Fruit fly (Drosophila melanogaster) whole organism, embryonic: ENCODE results near the gene NimB1.

Experiments used
- Ada2b ChIP-seq: fragments of 200-800 bp; sonication (Bioruptor generic); IDR thresholded peaks from 2 replicates; pipeline ENCODE4 v1.3.6; 2022; ENCODE audit warnings: missing biosample characterization, missing genetic modification characterization
- Antp ChIP-seq: fragments of 200-800 bp; sonication (Bioruptor generic); optimal IDR thresholded peaks from 3 replicates; lab custom pipeline; 2016; ENCODE audit warnings: missing biosample characterization, missing genetic modification characterization
- Atf3 ChIP-seq: fragments of 200-800 bp; sonication (Bioruptor generic); optimal IDR thresholded peaks from 3 replicates; lab custom pipeline; 2016; ENCODE audit warnings: missing biosample characterization, missing genetic modification characterization
- CG11456 ChIP-seq: fragments of 200-800 bp; sonication (Bioruptor generic); IDR thresholded peaks from 3 replicates; pipeline ENCODE4 v1.3.6; 2022; ENCODE audit warnings: missing biosample characterization, missing genetic modification characterization
- CG12071 ChIP-seq: fragments of 200-800 bp; sonication (Bioruptor generic); optimal IDR thresholded peaks from 3 replicates; lab custom pipeline; 2018; ENCODE audit warnings: missing biosample characterization, mild to moderate bottlenecking, missing genetic modification characterization
- CG12744 ChIP-seq: fragments of 200-800 bp; sonication (Bioruptor generic); optimal IDR thresholded peaks from 2 replicates; lab custom pipeline; 2016; ENCODE audit warnings: missing biosample characterization, missing genetic modification characterization
- CG13123 ChIP-seq: fragments of 200-800 bp; sonication (Bioruptor generic); optimal IDR thresholded peaks from 2 replicates; lab custom pipeline; 2016; ENCODE audit warnings: missing biosample characterization, missing genetic modification characterization
- CG15514 ChIP-seq: fragments of 200-800 bp; sonication (Bioruptor generic); optimal IDR thresholded peaks from 3 replicates; lab custom pipeline; 2017; ENCODE audit warnings: missing biosample characterization, missing genetic modification characterization, mild to moderate bottlenecking, moderate library complexity, missing genetic modification reagents
- CG16779 ChIP-seq: fragments of 200-800 bp; sonication (Bioruptor generic); IDR thresholded peaks from 2 replicates; pipeline ENCODE4 v1.3.6; 2022; ENCODE audit warnings: missing biosample characterization, missing genetic modification characterization
- CG17361 ChIP-seq: fragments of 200-800 bp; sonication (Bioruptor generic); IDR thresholded peaks from 3 replicates; pipeline ENCODE4 v1.3.6; 2022; ENCODE audit warnings: missing biosample characterization, missing genetic modification characterization
- CG31441 ChIP-seq: fragments of 200-800 bp; sonication (Bioruptor generic); IDR thresholded peaks from 2 replicates; pipeline ENCODE4 v1.3.6; 2022; ENCODE audit warnings: missing biosample characterization, missing genetic modification characterization
- CG32772 ChIP-seq: fragments of 200-800 bp; sonication (Bioruptor generic); IDR thresholded peaks from 2 replicates; pipeline ENCODE4 v1.3.6; 2022; ENCODE audit warnings: missing biosample characterization, missing genetic modification characterization
- CG34422 ChIP-seq: fragments of 200-800 bp; sonication (Bioruptor generic); IDR thresholded peaks from 3 replicates; pipeline ENCODE4 v1.3.6; 2022; ENCODE audit warnings: missing biosample characterization, missing genetic modification characterization
- CG43689 ChIP-seq: fragments of 200-800 bp; sonication (Bioruptor generic); IDR thresholded peaks from 2 replicates; pipeline ENCODE4 v1.3.6; 2022; ENCODE audit warnings: missing biosample characterization, missing genetic modification characterization
- CG4820 ChIP-seq: fragments of 200-800 bp; sonication (Bioruptor generic); optimal IDR thresholded peaks from 3 replicates; lab custom pipeline; 2016; ENCODE audit warnings: missing biosample characterization, missing genetic modification characterization
- CG6272 ChIP-seq: fragments of 200-800 bp; sonication (Bioruptor generic); IDR thresholded peaks from 2 replicates; pipeline ENCODE4 v1.3.6; 2022; ENCODE audit warnings: missing biosample characterization, missing genetic modification characterization
- CG9727 ChIP-seq: fragments of 200-800 bp; sonication (Bioruptor generic); optimal IDR thresholded peaks from 3 replicates; lab custom pipeline; 2017; ENCODE audit warnings: missing biosample characterization, mild to moderate bottlenecking, missing genetic modification characterization
- Chrac-16 ChIP-seq: fragments of 200-800 bp; sonication (Bioruptor generic); optimal IDR thresholded peaks from 3 replicates; lab custom pipeline; 2016; ENCODE audit warnings: missing biosample characterization, missing genetic modification characterization
- CoRest ChIP-seq: fragments of 200-800 bp; sonication (Bioruptor generic); optimal IDR thresholded peaks from 3 replicates; lab custom pipeline; 2018; ENCODE audit warnings: missing biosample characterization, mild to moderate bottlenecking, missing genetic modification characterization, moderate library complexity
- D ChIP-seq, 2 experiments: fragments of 200-800 bp in 1 of 2; fragments of >200 bp in 1 of 2; sonication (Bioruptor generic) in 1 of 2; optimal IDR thresholded peaks; 2 replicates in 1 of 2; 3 replicates in 1 of 2; lab custom pipeline; 2017; ENCODE audit warnings: mild to moderate bottlenecking in 1 of 2, missing biosample characterization in 1 of 2, missing genetic modification characterization in 1 of 2, missing genetic modification reagents in 1 of 2
- Dbx ChIP-seq: fragments of 200-800 bp; sonication (Bioruptor generic); IDR thresholded peaks from 3 replicates; pipeline ENCODE4 v1.3.6; 2022; ENCODE audit warnings: missing biosample characterization, missing genetic modification characterization
- Doc3 ChIP-seq: fragments of 200-800 bp; sonication (Bioruptor generic); IDR thresholded peaks from 3 replicates; pipeline ENCODE4 v1.3.6; 2022; ENCODE audit warnings: missing biosample characterization, missing genetic modification characterization; ENCODE audit not compliant: partially characterized antibody
- Dp ChIP-seq: fragments of 200-800 bp; sonication (Bioruptor generic); optimal IDR thresholded peaks from 2 replicates; lab custom pipeline; 2018; ENCODE audit warnings: missing biosample characterization, mild to moderate bottlenecking, missing genetic modification characterization, moderate library complexity
- E2f1 ChIP-seq: fragments of 200-800 bp; sonication (Bioruptor generic); IDR thresholded peaks from 2 replicates; pipeline ENCODE4 v1.3.6; 2022; ENCODE audit warnings: missing biosample characterization, missing genetic modification characterization
- Eip74EF ChIP-seq, 2 experiments: fragments of 200-800 bp in 1 of 2; fragments of >200 bp in 1 of 2; sonication (Bioruptor generic) in 1 of 2; optimal IDR thresholded peaks; 2 replicates each; lab custom pipeline; 2017 to 2019; ENCODE audit warnings: missing biosample characterization in 2 of 2, missing genetic modification characterization in 2 of 2, mild to moderate bottlenecking in 1 of 2, moderate library complexity in 1 of 2
- HmgZ ChIP-seq: fragments of 200-800 bp; sonication (Bioruptor generic); optimal IDR thresholded peaks from 2 replicates; lab custom pipeline; 2018; ENCODE audit warnings: missing biosample characterization, mild to moderate bottlenecking, missing genetic modification characterization
- Hr78 ChIP-seq, 2 experiments: fragments of 200-800 bp in 1 of 2; fragments of >200 bp in 1 of 2; sonication (Bioruptor generic) in 1 of 2; optimal IDR thresholded peaks; 2 replicates each; lab custom pipeline; 2017 to 2019; ENCODE audit warnings: missing biosample characterization in 2 of 2, missing genetic modification characterization in 2 of 2, mild to moderate bottlenecking in 1 of 2, moderate library complexity in 1 of 2
- MBD-R2 ChIP-seq: fragments of 200-800 bp; sonication (Bioruptor generic); IDR thresholded peaks from 2 replicates; pipeline ENCODE4 v1.3.6; 2022; ENCODE audit warnings: missing biosample characterization, missing genetic modification characterization
- MESR4 ChIP-seq: fragments of 200-800 bp; sonication (Bioruptor generic); optimal IDR thresholded peaks from 2 replicates; lab custom pipeline; 2018; ENCODE audit warnings: missing biosample characterization, mild to moderate bottlenecking, missing genetic modification characterization, moderate library complexity
- Taf1 ChIP-seq: fragments of 200-800 bp; sonication (Bioruptor generic); IDR thresholded peaks from 2 replicates; pipeline ENCODE4 v1.3.6; 2022; ENCODE audit warnings: missing biosample characterization, missing genetic modification characterization
- ara ChIP-seq: fragments of 200-800 bp; sonication (Bioruptor generic); IDR thresholded peaks from 2 replicates; pipeline ENCODE4 v1.3.6; 2022; ENCODE audit warnings: missing biosample characterization, missing genetic modification characterization
- bbx ChIP-seq: fragments of 200-800 bp; sonication (Bioruptor generic); IDR thresholded peaks from 2 replicates; pipeline ENCODE4 v1.3.6; 2022; ENCODE audit warnings: missing biosample characterization, missing genetic modification characterization; ENCODE audit not compliant: partially characterized antibody
- caup ChIP-seq: fragments of 200-800 bp; sonication (Bioruptor generic); optimal IDR thresholded peaks from 3 replicates; lab custom pipeline; 2017; ENCODE audit warnings: missing biosample characterization, mild to moderate bottlenecking, missing genetic modification characterization, moderate library complexity; ENCODE audit not compliant: severe bottlenecking
- chn ChIP-seq: fragments of 200-800 bp; sonication (Bioruptor generic); optimal IDR thresholded peaks from 2 replicates; lab custom pipeline; 2016; ENCODE audit warnings: missing biosample characterization, missing genetic modification characterization
- ci ChIP-seq: fragments of 200-800 bp; sonication (Bioruptor generic); IDR thresholded peaks from 3 replicates; pipeline ENCODE4 v1.3.6; 2022; ENCODE audit warnings: missing biosample characterization, missing genetic modification characterization
- crc ChIP-seq: fragments of 200-800 bp; sonication (Bioruptor generic); optimal IDR thresholded peaks from 2 replicates; lab custom pipeline; 2016; ENCODE audit warnings: missing biosample characterization, missing genetic modification characterization
- cwo ChIP-seq: fragments of 200-800 bp; sonication (Bioruptor generic); optimal IDR thresholded peaks from 3 replicates; lab custom pipeline; 2017; ENCODE audit warnings: missing biosample characterization, missing genetic modification characterization, mild to moderate bottlenecking, moderate library complexity, missing genetic modification reagents
- dati ChIP-seq: fragments of 200-800 bp; sonication (Bioruptor generic); IDR thresholded peaks from 2 replicates; pipeline ENCODE4 v1.3.6; 2022; ENCODE audit warnings: missing biosample characterization, missing genetic modification characterization
- fd102C ChIP-seq: fragments of 200-800 bp; sonication (Bioruptor generic); optimal IDR thresholded peaks from 2 replicates; lab custom pipeline; 2018; ENCODE audit warnings: missing biosample characterization, mild to moderate bottlenecking, missing genetic modification characterization, moderate library complexity
- fu2 ChIP-seq: fragments of 200-800 bp; sonication (Bioruptor generic); optimal IDR thresholded peaks from 2 replicates; lab custom pipeline; 2016; ENCODE audit warnings: missing biosample characterization, missing genetic modification characterization
- gsb-n ChIP-seq: fragments of 200-800 bp; sonication (Bioruptor generic); optimal IDR thresholded peaks from 3 replicates; lab custom pipeline; 2018; ENCODE audit warnings: missing biosample characterization, mild to moderate bottlenecking, missing genetic modification characterization
- insv ChIP-seq, 2 experiments: fragments of 200-800 bp; sonication (Bioruptor generic); optimal IDR thresholded peaks; 3 replicates each; lab custom pipeline; 2016 to 2018; ENCODE audit warnings: missing biosample characterization in 2 of 2, missing genetic modification characterization in 2 of 2
- klu ChIP-seq: fragments of 200-800 bp; sonication (Bioruptor generic); IDR thresholded peaks from 2 replicates; pipeline ENCODE4 v1.3.6; 2022; ENCODE audit warnings: missing biosample characterization, missing genetic modification characterization
- lbe ChIP-seq: fragments of 200-800 bp; sonication (Bioruptor generic); optimal IDR thresholded peaks from 2 replicates; lab custom pipeline; 2016; ENCODE audit warnings: missing biosample characterization, mild to moderate bottlenecking, missing genetic modification characterization
- peb ChIP-seq: fragments of 200-800 bp; sonication (Bioruptor generic); IDR thresholded peaks from 2 replicates; pipeline ENCODE4 v1.3.6; 2022; ENCODE audit warnings: missing biosample characterization, missing genetic modification characterization
- pfk ChIP-seq: fragments of 200-800 bp; sonication (Bioruptor generic); optimal IDR thresholded peaks from 2 replicates; lab custom pipeline; 2018; ENCODE audit warnings: missing biosample characterization, mild to moderate bottlenecking, missing genetic modification characterization, moderate library complexity
- sd ChIP-seq: fragments of 200-800 bp; sonication (Bioruptor generic); optimal IDR thresholded peaks from 3 replicates; lab custom pipeline; 2018; ENCODE audit warnings: missing biosample characterization, mild to moderate bottlenecking, missing genetic modification characterization, moderate library complexity
- slp2 ChIP-seq: fragments of 200-800 bp; sonication (Bioruptor generic); optimal IDR thresholded peaks from 2 replicates; lab custom pipeline; 2016; ENCODE audit warnings: missing biosample characterization, missing genetic modification characterization
- sob ChIP-seq: fragments of 200-800 bp; sonication (Bioruptor generic); IDR thresholded peaks from 2 replicates; pipeline ENCODE4 v1.3.6; 2022; ENCODE audit warnings: missing biosample characterization, missing genetic modification characterization
- toy ChIP-seq: fragments of 200-800 bp; sonication (Bioruptor generic); IDR thresholded peaks from 2 replicates; pipeline ENCODE4 v1.3.6; 2022; ENCODE audit warnings: missing biosample characterization, missing genetic modification characterization
- vfl ChIP-seq: fragments of 200-800 bp; sonication (Bioruptor generic); optimal IDR thresholded peaks from 2 replicates; lab custom pipeline; 2016; ENCODE audit warnings: missing biosample characterization, missing genetic modification characterization

The NimB1 gene

DNA sequence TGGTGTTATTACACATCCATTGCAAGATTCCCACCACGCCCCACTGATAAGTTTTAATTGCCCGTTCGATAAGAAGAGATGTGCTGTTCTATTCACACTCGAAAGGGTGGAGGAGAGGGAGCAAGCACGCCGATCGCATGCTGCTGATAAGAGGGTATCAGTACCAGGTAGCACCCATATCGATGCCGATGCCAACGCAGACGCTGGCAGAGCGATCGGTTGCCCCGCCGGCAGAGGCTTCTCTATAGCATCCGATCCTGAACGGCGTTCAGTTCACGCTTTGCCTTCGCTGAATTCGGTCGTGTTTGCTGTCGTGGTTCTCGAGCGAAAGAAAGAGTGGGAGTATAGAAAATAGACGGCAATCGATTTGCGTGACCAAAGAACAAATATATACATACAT is 50.2 kb downstream of the NimB1 start (continued):
- TF ChIP-seq MBD-R2 (GFP tag; lab: Robert Waterston, UW) (no peak), Dp (GFP tag; lab: Kevin White, UChicago) (no peak), dati (GFP tag; lab: Robert Waterston, UW) (no peak), bbx (GFP tag; lab: Robert Waterston, UW) (no peak), CG17361 (GFP tag; lab: Robert Waterston, UW) (no peak), CG12744 (GFP tag; lab: Kevin White, UChicago) (no peak), Eip74EF (GFP tag; optimal IDR thresholded peaks at IDR 0.05; lab: Kevin White, UChicago) (no peak), Antp (GFP tag; lab: Kevin White, UChicago) (no peak), lbe (no peak), insv (GFP tag; optimal IDR thresholded peaks at IDR 0.05; lab: Kevin White, UChicago) (no peak), gsb-n (no peak), Dbx (GFP tag; lab: Robert Waterston, UW) (0 out of 3 replicates have a peak, but pooled peaks have one; percentile 42), CG13123 (GFP tag; lab: Kevin White, UChicago) (no peak), ci (GFP tag; lab: Robert Waterston, UW) (no peak), CG16779 (GFP tag; lab: Robert Waterston, UW) (no peak), sob (no peak; the same call in 1 of the 2 replicates), CG15514 (GFP tag; lab: Kevin White, UChicago) (no peak), crc (no peak), Doc3 (GFP tag; lab: Robert Waterston, UW) (no peak), fd102C (GFP tag; lab: Kevin White, UChicago) (no peak), pfk (GFP tag; lab: Kevin White, UChicago) (no peak), CG4820 (GFP tag; lab: Kevin White, UChicago) (no peak), CG11456 (GFP tag; lab: Robert Waterston, UW) (0 out of 3 replicates have a peak, but pooled peaks have one; percentile 53), CG31441 (GFP tag; lab: Robert Waterston, UW) (no peak), D (optimal IDR thresholded peaks at IDR 0.05; lab: Kevin White, UChicago) (no peak), D (GFP tag; optimal IDR thresholded peaks at IDR 0.05; lab: Kevin White, UChicago) (no peak), HmgZ (tag; lab: Kevin White, UChicago) (peak; percentile 28), CG6272 (GFP tag; lab: Robert Waterston, UW) (no peak), sd (peak; percentile 37), Taf1 (GFP tag; lab: Robert Waterston, UW) (no peak), MESR4 (no peak), slp2 (GFP tag; lab: Kevin White, UChicago) (no peak), CoRest (tag; lab: Kevin White, UChicago) (no peak), Ada2b (GFP tag; lab: Robert Waterston, UW) (no peak), Hr78 (GFP tag; optimal IDR thresholded peaks at IDR 0.05; lab: Kevin White, UChicago) (no peak), CG9727 (GFP tag; lab: Kevin White, UChicago) (no peak), ara (GFP tag; lab: Robert Waterston, UW) (no peak), CG34422 (GFP tag; lab: Robert Waterston, UW) (0 out of 3 replicates have a peak, but pooled peaks have one; percentile 9), Atf3 (GFP tag; lab: Kevin White, UChicago) (no peak), E2f1 (GFP tag; lab: Robert Waterston, UW) (no peak), vfl (GFP tag; lab: Kevin White, UChicago) (no peak), fu2 (GFP tag; lab: Kevin White, UChicago) (no peak), chn (GFP tag; lab: Kevin White, UChicago) (no peak), cwo (GFP tag; lab: Kevin White, UChicago) (peak; percentile 89), CG43689 (no peak), toy (GFP tag; lab: Robert Waterston, UW) (no peak), Chrac-16 (GFP tag; lab: Kevin White, UChicago) (no peak), caup (peak; percentile 51), klu (no peak), CG12071 (GFP tag; lab: Kevin White, UChicago) (peak; percentile 5), CG32772 (no peak), peb (GFP tag; lab: Robert Waterston, UW) (no peak)
